Worm (Caenorhabditis elegans): ENCODE measurements around the gene lat-1.

DNA sequence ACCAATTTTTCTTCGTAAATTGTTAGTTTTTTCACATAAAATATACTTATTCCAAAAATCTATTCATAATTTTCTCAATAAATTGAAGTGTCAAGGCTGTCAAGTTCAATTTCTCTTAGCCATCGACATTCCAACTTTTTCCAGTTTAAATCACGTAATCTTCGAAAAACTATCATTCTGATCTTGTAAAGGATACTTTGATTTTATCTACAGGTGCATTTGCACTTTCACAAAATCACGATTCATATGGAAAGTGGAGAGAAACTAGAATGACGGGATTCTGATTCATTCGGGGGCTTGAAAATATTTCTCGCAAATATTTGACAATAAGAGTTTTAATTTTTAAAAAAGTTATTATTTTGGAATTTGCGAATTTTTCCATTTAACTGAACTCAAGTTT is 43.4 kb upstream of the lat-1 start:
- TF ChIP-seq jun-1 (tag; optimal IDR thresholded peaks at IDR 0.05) (no peak), nhr-77 (tag; optimal IDR thresholded peaks at IDR 0.05) (no peak), daf-12 (tag; optimal IDR thresholded peaks at IDR 0.05) (no peak), elt-3 (tag; optimal IDR thresholded peaks at IDR 0.05) (no peak), unc-39 (tag; optimal IDR thresholded peaks at IDR 0.05) (no peak), egl-27 (tag; optimal IDR thresholded peaks at IDR 0.05) (no peak), ceh-9 (tag; optimal IDR thresholded peaks at IDR 0.05) (no peak), nfya-1 (tag; optimal IDR thresholded peaks at IDR 0.05; ENCODE audit: insufficient read depth) (no peak), pqm-1 (tag; optimal IDR thresholded peaks at IDR 0.05) (no peak), fos-1 (tag; optimal IDR thresholded peaks at IDR 0.05) (no peak), hmg-11 (tag; optimal IDR thresholded peaks at IDR 0.05) (no peak), nhr-12 (tag; optimal IDR thresholded peaks at IDR 0.05) (no peak), ztf-11 (tag; optimal IDR thresholded peaks at IDR 0.05) (no peak)
